Worm (Caenorhabditis elegans) whole organism, L2 larva: Measurements from ENCODE around the gene F07C4.11.

Experiments used
- C34F6.9 ChIP-seq: fragments of 150-350 bp; optimal IDR thresholded peaks from 2 replicates; lab custom pipeline; 2014; ENCODE audit warnings: missing biosample characterization, missing genetic modification characterization
- F13H6.1 ChIP-seq: sonication (generic microtip); optimal IDR thresholded peaks from 2 replicates; lab custom pipeline; 2016; ENCODE audit warnings: missing genetic modification characterization, missing compliant biosample characterization
- R02D3.7 ChIP-seq: fragments of 150-350 bp; optimal IDR thresholded peaks from 2 replicates; lab custom pipeline; 2014; ENCODE audit warnings: missing biosample characterization, missing genetic modification characterization
- Y55F3AM.14 ChIP-seq: fragments of 200-800 bp; sonication (Bioruptor generic); optimal IDR thresholded peaks from 2 replicates; lab custom pipeline; 2018; ENCODE audit warnings: mild to moderate bottlenecking, missing genetic modification characterization, missing compliant biosample characterization
- alr-1 ChIP-seq: fragments of 150-350 bp; optimal IDR thresholded peaks from 2 replicates; lab custom pipeline; 2014; ENCODE audit warnings: missing biosample characterization, missing genetic modification characterization
- ama-1 ChIP-seq: fragments of 150-350 bp; optimal IDR thresholded peaks from 2 replicates; lab custom pipeline; 2018; ENCODE audit warnings: inconsistent platforms
- ceh-16 ChIP-seq: fragments of 150-350 bp; optimal IDR thresholded peaks from 2 replicates; lab custom pipeline; 2014; ENCODE audit warnings: missing biosample characterization, missing genetic modification characterization
- ceh-82 ChIP-seq: fragments of 150-350 bp; optimal IDR thresholded peaks from 2 replicates; lab custom pipeline; 2014; ENCODE audit warnings: missing biosample characterization, missing genetic modification characterization
- crh-2 ChIP-seq: sonication (generic microtip); optimal IDR thresholded peaks from 2 replicates; lab custom pipeline; 2017; ENCODE audit warnings: missing biosample characterization, missing genetic modification characterization
- dmd-4 ChIP-seq: sonication (generic microtip); optimal IDR thresholded peaks from 2 replicates; lab custom pipeline; 2017; ENCODE audit warnings: missing biosample characterization, missing genetic modification characterization
- egl-27 ChIP-seq: sonication (generic microtip); optimal IDR thresholded peaks from 3 replicates; lab custom pipeline; 2017; ENCODE audit warnings: missing biosample characterization, missing genetic modification reagents, missing genetic modification characterization
- elt-1 ChIP-seq: fragments of 150-350 bp; optimal IDR thresholded peaks from 2 replicates; lab custom pipeline; 2014; ENCODE audit warnings: missing biosample characterization, missing genetic modification characterization
- elt-3 ChIP-seq: sonication (generic microtip); optimal IDR thresholded peaks from 2 replicates; lab custom pipeline; 2017; ENCODE audit warnings: missing biosample characterization, missing genetic modification characterization
- fos-1 ChIP-seq: fragments of 150-350 bp; optimal IDR thresholded peaks from 2 replicates; lab custom pipeline; 2014; ENCODE audit warnings: missing biosample characterization, missing genetic modification characterization
- gmeb-1 ChIP-seq: fragments of 150-350 bp; optimal IDR thresholded peaks from 2 replicates; lab custom pipeline; 2014; ENCODE audit warnings: missing biosample characterization, missing genetic modification characterization
- lin-39 ChIP-seq: fragments of 150-350 bp; optimal IDR thresholded peaks from 2 replicates; lab custom pipeline; 2014; ENCODE audit warnings: missing biosample characterization, missing genetic modification reagents, missing genetic modification characterization
- lsy-2 ChIP-seq, 2 experiments: fragments of 150-350 bp in 1 of 2; sonication (generic microtip) in 1 of 2; optimal IDR thresholded peaks; 2 replicates each; lab custom pipeline; 2014 to 2017; ENCODE audit warnings: missing biosample characterization in 2 of 2, missing genetic modification characterization in 2 of 2
- mbf-1 ChIP-seq: sonication (generic microtip); optimal IDR thresholded peaks from 2 replicates; lab custom pipeline; 2017; ENCODE audit warnings: missing biosample characterization, missing genetic modification characterization
- nhr-11 ChIP-seq: fragments of 150-350 bp; optimal IDR thresholded peaks from 2 replicates; lab custom pipeline; 2014; ENCODE audit warnings: missing biosample characterization, missing genetic modification characterization
- nhr-12 ChIP-seq: fragments of 150-350 bp; optimal IDR thresholded peaks from 2 replicates; lab custom pipeline; 2014; ENCODE audit warnings: missing biosample characterization, missing genetic modification characterization
- nhr-129 ChIP-seq: fragments of 150-350 bp; optimal IDR thresholded peaks from 2 replicates; lab custom pipeline; 2014; ENCODE audit warnings: missing biosample characterization, missing genetic modification characterization
- nhr-21 ChIP-seq: fragments of 150-350 bp; optimal IDR thresholded peaks from 2 replicates; lab custom pipeline; 2014; ENCODE audit warnings: missing biosample characterization, missing genetic modification characterization
- nhr-237 ChIP-seq: fragments of 150-350 bp; optimal IDR thresholded peaks from 2 replicates; lab custom pipeline; 2014; ENCODE audit warnings: missing biosample characterization, missing genetic modification characterization
- nhr-25 ChIP-seq: fragments of 150-350 bp; sonication (generic microtip); optimal IDR thresholded peaks from 3 replicates; lab custom pipeline; 2014; ENCODE audit warnings: missing biosample characterization, missing genetic modification characterization
- nhr-6 ChIP-seq: fragments of 150-350 bp; optimal IDR thresholded peaks from 2 replicates; lab custom pipeline; 2014; ENCODE audit warnings: missing biosample characterization, missing genetic modification characterization
- nhr-77 ChIP-seq: fragments of 150-350 bp; optimal IDR thresholded peaks from 2 replicates; lab custom pipeline; 2014; ENCODE audit warnings: missing biosample characterization, missing genetic modification characterization
- sem-4 ChIP-seq: fragments of 150-350 bp; optimal IDR thresholded peaks from 2 replicates; lab custom pipeline; 2014; ENCODE audit warnings: missing biosample characterization, missing genetic modification reagents, missing genetic modification characterization
- skn-1 ChIP-seq: sonication (generic microtip); optimal IDR thresholded peaks from 2 replicates; lab custom pipeline; 2017; ENCODE audit warnings: missing biosample characterization, missing genetic modification characterization
- sma-9 ChIP-seq, 2 experiments: fragments of 150-350 bp in 1 of 2; sonication (generic microtip) in 1 of 2; optimal IDR thresholded peaks; 2 replicates each; lab custom pipeline; 2014 to 2016; ENCODE audit warnings: missing genetic modification characterization in 2 of 2, mild to moderate bottlenecking in 1 of 2, missing biosample characterization in 1 of 2, missing compliant biosample characterization in 1 of 2, missing genetic modification reagents in 1 of 2, moderate library complexity in 1 of 2
- unc-39 ChIP-seq: fragments of 150-350 bp; optimal IDR thresholded peaks from 2 replicates; lab custom pipeline; 2014; ENCODE audit warnings: missing biosample characterization, missing genetic modification characterization
- unc-55 ChIP-seq: fragments of 150-350 bp; sonication (generic microtip); optimal IDR thresholded peaks from 3 replicates; lab custom pipeline; 2014; ENCODE audit warnings: missing biosample characterization, missing genetic modification reagents, missing genetic modification characterization
- unc-62 ChIP-seq: fragments of 150-350 bp; optimal IDR thresholded peaks from 2 replicates; lab custom pipeline; 2014; ENCODE audit warnings: missing biosample characterization, missing genetic modification reagents, missing genetic modification characterization
- zag-1 ChIP-seq: fragments of 150-350 bp; optimal IDR thresholded peaks from 2 replicates; lab custom pipeline; 2014; ENCODE audit warnings: missing biosample characterization, missing genetic modification characterization
- ztf-1 ChIP-seq: fragments of 200-800 bp; sonication (Bioruptor generic); conservative IDR thresholded peaks from 2 replicates; pipeline ENCODE4 v1.3.6; 2022; ENCODE audit warnings: missing genetic modification characterization, missing compliant biosample characterization
- ztf-11 ChIP-seq: sonication (generic microtip); optimal IDR thresholded peaks from 2 replicates; lab custom pipeline; 2017; ENCODE audit warnings: missing biosample characterization, missing genetic modification characterization
- ztf-4 ChIP-seq: fragments of 150-350 bp; optimal IDR thresholded peaks from 2 replicates; lab custom pipeline; 2014; ENCODE audit warnings: missing biosample characterization, missing genetic modification characterization

Gene F07C4.11

ce11 chrV:7618114-7618513 lies 25.2 kb downstream of the F07C4.11 start, which contains the start of gene C50E3.15:
C50E3.15 (plus strand) TSS chrV:7618414.
- no peak for TF ChIP-seq nhr-12 (tag; lab: Kevin White, UChicago)
- TF ChIP-seq alr-1 (tag; lab: Kevin White, UChicago), result no peak
- TF ChIP-seq C34F6.9, result no peak
- no peak for TF ChIP-seq elt-1
- no peak for TF ChIP-seq F13H6.1 (tag; lab: Kevin White, UChicago)
- TF ChIP-seq zag-1, result no peak
- TF ChIP-seq nhr-21 (tag; lab: Kevin White, UChicago), result no peak
- TF ChIP-seq R02D3.7 (tag; lab: Kevin White, UChicago), result no peak
- TF ChIP-seq ztf-11, result no peak
- TF ChIP-seq ztf-4 (tag; lab: Kevin White, UChicago), result no peak
- no peak for TF ChIP-seq unc-39 (tag; lab: Kevin White, UChicago)
- no peak for TF ChIP-seq mbf-1 (tag; lab: Kevin White, UChicago)
- no peak for TF ChIP-seq unc-55 (GFP tag; lab: Kevin White, UChicago)
- no peak for TF ChIP-seq lin-39
- no peak for TF ChIP-seq dmd-4 (tag; lab: Kevin White, UChicago)
- no peak for TF ChIP-seq nhr-11 (tag; lab: Kevin White, UChicago)

- TF ChIP-seq alr-1 (tag; lab: Kevin White, UChicago) (no peak), ceh-16 (tag; lab: Kevin White, UChicago) (no peak), ztf-11 (no peak), unc-55 (GFP tag; lab: Kevin White, UChicago) (no peak), skn-1 (tag; lab: Kevin White, UChicago) (no peak), nhr-12 (tag; lab: Kevin White, UChicago) (no peak), egl-27 (tag; lab: Kevin White, UChicago) (no peak), ama-1 (lab: Kevin White, UChicago) (no peak), elt-3 (tag; lab: Kevin White, UChicago) (no peak), sma-9 (GFP tag; optimal IDR thresholded peaks at IDR 0.05; lab: Kevin White, UChicago) (no peak), sma-9 (tag; optimal IDR thresholded peaks at IDR 0.05; lab: Kevin White, UChicago) (no peak), sem-4 (no peak), fos-1 (no peak), ztf-4 (tag; lab: Kevin White, UChicago) (no peak), ztf-1 (GFP tag; lab: Robert Waterston, UW) (no peak)
Observed at ce11 chrV:7612044-7612443, 31.3 kb downstream of the F07C4.11 start, which contains the start of gene clec-215. clec-215 (plus strand) TSS chrV:7612344.

ce11 chrV:7609698-7610420 lies 33.5 kb downstream of the F07C4.11 start, which contains the start of the genes folt-3 and clec-214:
folt-3 (minus strand) TSS chrV:7609748.
clec-214 (plus strand) TSS chrV:7610370.
- no peak for TF ChIP-seq nhr-21 (tag; lab: Kevin White, UChicago)
- no peak for TF ChIP-seq C34F6.9
- TF ChIP-seq nhr-77 (tag; lab: Kevin White, UChicago), result no peak
- TF ChIP-seq unc-55 (GFP tag; lab: Kevin White, UChicago), result no peak
- TF ChIP-seq gmeb-1, result no peak
- no peak for TF ChIP-seq nhr-12 (tag; lab: Kevin White, UChicago)
- TF ChIP-seq fos-1, result no peak
- TF ChIP-seq mbf-1 (tag; lab: Kevin White, UChicago), result no peak
- no peak for TF ChIP-seq nhr-6 (tag; lab: Kevin White, UChicago)
- TF ChIP-seq Y55F3AM.14 (GFP tag; lab: Kevin White, UChicago), result no peak

ce11 chrV:7604858-7605257 lies 38.5 kb downstream of the F07C4.11 start, which contains the start of gene clec-213:
clec-213 (plus strand) TSS chrV:7605158.
- no peak for TF ChIP-seq nhr-6 (tag; lab: Kevin White, UChicago)

- no peak for TF ChIP-seq alr-1 (tag; lab: Kevin White, UChicago)
Observed at ce11 chrV:7603404-7603803, 39.9 kb downstream of the F07C4.11 start, which contains the start of gene C50E3.11. C50E3.11 (minus strand) TSS chrV:7603486.

- TF ChIP-seq crh-2 (tag; lab: Kevin White, UChicago) (no peak), unc-62 (GFP tag; lab: Kevin White, UChicago) (no peak), ama-1 (lab: Kevin White, UChicago) (no peak), nhr-11 (tag; lab: Kevin White, UChicago) (no peak), nhr-77 (tag; lab: Kevin White, UChicago) (no peak), nhr-25 (tag; lab: Kevin White, UChicago) (no peak), F13H6.1 (tag; lab: Kevin White, UChicago) (no peak), sem-4 (no peak), nhr-129 (tag; lab: Kevin White, UChicago) (no peak), nhr-237 (no peak), lsy-2 (tag; optimal IDR thresholded peaks at IDR 0.05; lab: Kevin White, UChicago) (no peak), Y55F3AM.14 (GFP tag; lab: Kevin White, UChicago) (no peak), unc-39 (tag; lab: Kevin White, UChicago) (no peak), nhr-12 (tag; lab: Kevin White, UChicago) (no peak), skn-1 (tag; lab: Kevin White, UChicago) (no peak), elt-1 (no peak), ceh-82 (tag; lab: Kevin White, UChicago) (no peak)
Observed at ce11 chrV:7601443-7601842, 41.9 kb downstream of the F07C4.11 start, which contains the start of gene scl-26. scl-26 (minus strand) TSS chrV:7601543.
